Worm (Caenorhabditis elegans) whole organism, L4 larva: ENCODE measurements around the gene sftb-6.
A peak's percentile ranks its signal among the peaks of the same experiment; 100 is the strongest.

Experiments
- D1046.2 ChIP-seq: fragments of 200-800 bp; sonication (Bioruptor generic); IDR thresholded peaks from 2 replicates; pipeline ENCODE4 v1.3.6; 2022; ENCODE audit warnings: missing genetic modification characterization, missing compliant biosample characterization
- F10B5.3 ChIP-seq: sonication (generic microtip); optimal IDR thresholded peaks from 2 replicates; lab custom pipeline; 2016; ENCODE audit warnings: mild to moderate bottlenecking, missing genetic modification characterization, missing compliant biosample characterization
- F44E2.7 ChIP-seq: fragments of 200-800 bp; sonication (Bioruptor generic); IDR thresholded peaks from 2 replicates; pipeline ENCODE4 v2.1.2; 2022; ENCODE audit warnings: missing genetic modification characterization, missing compliant biosample characterization
- T26A8.4 ChIP-seq: fragments of 200-800 bp; sonication (Bioruptor generic); IDR thresholded peaks from 2 replicates; pipeline ENCODE4 v1.3.6; 2022; ENCODE audit warnings: missing genetic modification characterization, missing compliant biosample characterization
- Y48G9A.11 ChIP-seq: fragments of 200-800 bp; sonication (Bioruptor generic); IDR thresholded peaks from 2 replicates; pipeline ENCODE4 v1.3.6; 2022; ENCODE audit warnings: missing genetic modification reagents, missing genetic modification characterization, missing compliant biosample characterization
- ZK546.5 ChIP-seq, 2 experiments: sonication (generic microtip); optimal IDR thresholded peaks; 2 replicates each; lab custom pipeline; 2017; ENCODE audit warnings: missing biosample characterization in 2 of 2, missing genetic modification characterization in 2 of 2
- aha-1 ChIP-seq: fragments of 150-350 bp; peaks from one replicate; lab custom pipeline; 2014; ENCODE audit warnings: missing biosample characterization, missing genetic modification characterization
- ceh-44 ChIP-seq: fragments of 200-800 bp; sonication (Bioruptor generic); IDR thresholded peaks from 2 replicates; pipeline ENCODE4 v1.3.6; 2022; ENCODE audit warnings: missing genetic modification reagents, missing genetic modification characterization, missing compliant biosample characterization
- cey-2 ChIP-seq: sonication (generic microtip); optimal IDR thresholded peaks from 3 replicates; lab custom pipeline; 2017; ENCODE audit warnings: missing genetic modification characterization, mild to moderate bottlenecking, missing compliant biosample characterization, antibody characterized with exemption, borderline replicate concordance; ENCODE audit not compliant: insufficient read depth
- daf-8 ChIP-seq: fragments of 200-800 bp; sonication (Bioruptor generic); IDR thresholded peaks from 2 replicates; pipeline ENCODE4 v1.3.6; 2022; ENCODE audit warnings: missing genetic modification characterization, missing compliant biosample characterization
- dmd-6 ChIP-seq: fragments of 200-800 bp; sonication (Bioruptor generic); IDR thresholded peaks from 2 replicates; pipeline ENCODE4 v1.3.6; 2022; ENCODE audit warnings: missing genetic modification reagents, missing genetic modification characterization, missing compliant biosample characterization
- dmd-8 ChIP-seq: fragments of 200-800 bp; sonication (Bioruptor generic); IDR thresholded peaks from 2 replicates; pipeline ENCODE4 v1.3.6; 2022; ENCODE audit warnings: missing genetic modification characterization, missing compliant biosample characterization
- dve-1 ChIP-seq: sonication (generic microtip); optimal IDR thresholded peaks from 2 replicates; lab custom pipeline; 2017; ENCODE audit warnings: antibody characterized with exemption, mild to moderate bottlenecking, missing genetic modification characterization, missing compliant biosample characterization; ENCODE audit not compliant: insufficient read depth
- egl-27 ChIP-seq: sonication (generic microtip); optimal IDR thresholded peaks from 3 replicates; lab custom pipeline; 2017; ENCODE audit warnings: missing biosample characterization, missing genetic modification reagents, missing genetic modification characterization
- egl-43 ChIP-seq: fragments of 200-800 bp; sonication (Bioruptor generic); IDR thresholded peaks from 2 replicates; pipeline ENCODE4 v1.3.6; 2022; ENCODE audit warnings: missing genetic modification reagents, missing genetic modification characterization, missing compliant biosample characterization
- gei-8 ChIP-seq: fragments of 200-800 bp; sonication (Bioruptor generic); optimal IDR thresholded peaks from 2 replicates; lab custom pipeline; 2018; ENCODE audit warnings: mild to moderate bottlenecking, missing genetic modification characterization, missing compliant biosample characterization
- hlh-30 ChIP-seq: sonication (generic microtip); optimal IDR thresholded peaks from 2 replicates; lab custom pipeline; 2017; ENCODE audit warnings: antibody characterized with exemption, mild to moderate bottlenecking, missing genetic modification characterization, missing compliant biosample characterization; ENCODE audit not compliant: insufficient read depth
- hmg-1.1 ChIP-seq: fragments of 200-800 bp; sonication (Bioruptor generic); IDR thresholded peaks from 2 replicates; pipeline ENCODE4 v1.3.6; 2022; ENCODE audit warnings: missing genetic modification reagents, missing genetic modification characterization, missing compliant biosample characterization
- lim-7 ChIP-seq: fragments of 200-800 bp; sonication (Bioruptor generic); IDR thresholded peaks from 2 replicates; pipeline ENCODE4 v1.3.6; 2022; ENCODE audit warnings: missing genetic modification characterization, missing compliant biosample characterization
- lin-39 ChIP-seq: fragments of 150-350 bp; optimal IDR thresholded peaks from 2 replicates; lab custom pipeline; 2014; ENCODE audit warnings: missing biosample characterization, missing genetic modification reagents, missing genetic modification characterization
- lir-3 ChIP-seq: sonication (generic microtip); optimal IDR thresholded peaks from 2 replicates; lab custom pipeline; 2016; ENCODE audit warnings: mild to moderate bottlenecking, missing genetic modification characterization, missing compliant biosample characterization
- lsy-2 ChIP-seq, 2 experiments: fragments of 150-350 bp in 1 of 2; sonication (generic microtip) in 1 of 2; optimal IDR thresholded peaks; 2 replicates each; lab custom pipeline; 2014 to 2017; ENCODE audit warnings: missing biosample characterization in 2 of 2, missing genetic modification characterization in 2 of 2
- madf-5 ChIP-seq, 2 experiments: fragments of 200-800 bp; sonication (Bioruptor generic); IDR thresholded peaks; 2 replicates each; pipeline ENCODE4 v1.3.6; 2022; ENCODE audit warnings: missing compliant biosample characterization in 2 of 2, missing genetic modification characterization in 2 of 2
- madf-9 ChIP-seq: fragments of 200-800 bp; sonication (Bioruptor generic); conservative IDR thresholded peaks from 2 replicates; pipeline ENCODE4 v1.3.6; 2022; ENCODE audit warnings: missing genetic modification reagents, missing genetic modification characterization, missing compliant biosample characterization
- mep-1 ChIP-seq: fragments of 150-350 bp; sonication (generic microtip); optimal IDR thresholded peaks from 3 replicates; lab custom pipeline; 2014; ENCODE audit warnings: missing biosample characterization, missing genetic modification characterization
- nhr-10 ChIP-seq: fragments of 150-350 bp; optimal IDR thresholded peaks from 2 replicates; lab custom pipeline; 2014; ENCODE audit warnings: missing biosample characterization, missing genetic modification characterization
- nhr-41 ChIP-seq: fragments of 200-800 bp; sonication (Bioruptor generic); IDR thresholded peaks from 2 replicates; pipeline ENCODE4 v1.3.6; 2022; ENCODE audit warnings: missing genetic modification reagents, missing genetic modification characterization, missing compliant biosample characterization
- nhr-76 ChIP-seq: fragments of 150-350 bp; optimal IDR thresholded peaks from 2 replicates; lab custom pipeline; 2014; ENCODE audit warnings: missing biosample characterization, missing genetic modification characterization
- pha-4 ChIP-seq, 2 experiments: fragments of 150-350 bp in 1 of 2; fragments of 200-800 bp in 1 of 2; sonication (Bioruptor generic) in 1 of 2; IDR thresholded peaks in 1 of 2; optimal IDR thresholded peaks in 1 of 2; 2 replicates each; pipeline versions ENCODE4 v1.3.6 to Lab custom; 2014 to 2022; ENCODE audit warnings: missing genetic modification characterization in 2 of 2, missing genetic modification reagents in 2 of 2, missing biosample characterization in 1 of 2, missing compliant biosample characterization in 1 of 2
- pqm-1 ChIP-seq: sonication (generic microtip); optimal IDR thresholded peaks from 2 replicates; lab custom pipeline; 2017; ENCODE audit warnings: missing biosample characterization, missing genetic modification characterization
- skn-1 ChIP-seq: fragments of 150-350 bp; optimal IDR thresholded peaks from 2 replicates; lab custom pipeline; 2014; ENCODE audit warnings: missing biosample characterization, missing genetic modification characterization
- snpc-1.2 ChIP-seq: fragments of 200-800 bp; sonication (Bioruptor generic); IDR thresholded peaks from 2 replicates; pipeline ENCODE4 v1.3.6; 2022; ENCODE audit warnings: missing genetic modification reagents, missing genetic modification characterization, missing compliant biosample characterization
- snpc-4 ChIP-seq: fragments of 150-350 bp; optimal IDR thresholded peaks from 2 replicates; lab custom pipeline; 2014; ENCODE audit warnings: missing biosample characterization, missing genetic modification characterization
- unc-39 ChIP-seq: sonication (generic microtip); optimal IDR thresholded peaks from 2 replicates; lab custom pipeline; 2017; ENCODE audit warnings: missing biosample characterization, missing genetic modification characterization
- unc-62 ChIP-seq, 3 experiments: fragments of 150-350 bp in 1 of 3; sonication (generic microtip); optimal IDR thresholded peaks in 2 of 3; peaks in 1 of 3; 1 replicate in 1 of 3; 2 replicates in 2 of 3; lab custom pipeline; 2014 to 2017; ENCODE audit warnings: missing biosample characterization in 3 of 3, missing genetic modification characterization in 3 of 3, missing genetic modification reagents in 3 of 3, missing genotype in 1 of 3
- vab-7 ChIP-seq: fragments of 200-800 bp; sonication (Bioruptor generic); IDR thresholded peaks from 2 replicates; pipeline ENCODE4 v1.3.6; 2022; ENCODE audit warnings: missing genetic modification reagents, missing genetic modification characterization, missing compliant biosample characterization
- zfp-2 ChIP-seq: sonication (generic microtip); optimal IDR thresholded peaks from 2 replicates; lab custom pipeline; 2016; ENCODE audit warnings: mild to moderate bottlenecking, missing genetic modification characterization, missing compliant biosample characterization
- zfp-3 ChIP-seq: fragments of 200-800 bp; sonication (Bioruptor generic); conservative IDR thresholded peaks from 2 replicates; pipeline ENCODE4 v1.3.6; 2022; ENCODE audit warnings: missing genetic modification reagents, missing genetic modification characterization, missing compliant biosample characterization
- ztf-11 ChIP-seq: fragments of 150-350 bp; optimal IDR thresholded peaks from 2 replicates; lab custom pipeline; 2014; ENCODE audit warnings: missing biosample characterization, missing genetic modification characterization

The sftb-6 gene

ce11 chrII:75831-76230, 22.4 kb upstream of the sftb-6 start:
- TF ChIP-seq T26A8.4 (GFP tag; lab: Robert Waterston, UW) (no peak), unc-62 (GFP tag; optimal IDR thresholded peaks at IDR 0.05 in 1 of 2; lab: Kevin White, UChicago) (peak in 1 of 2 experiments; percentile 95), unc-62 (tag; optimal IDR thresholded peaks at IDR 0.05; lab: Kevin White, UChicago) (no peak)

DNA sequence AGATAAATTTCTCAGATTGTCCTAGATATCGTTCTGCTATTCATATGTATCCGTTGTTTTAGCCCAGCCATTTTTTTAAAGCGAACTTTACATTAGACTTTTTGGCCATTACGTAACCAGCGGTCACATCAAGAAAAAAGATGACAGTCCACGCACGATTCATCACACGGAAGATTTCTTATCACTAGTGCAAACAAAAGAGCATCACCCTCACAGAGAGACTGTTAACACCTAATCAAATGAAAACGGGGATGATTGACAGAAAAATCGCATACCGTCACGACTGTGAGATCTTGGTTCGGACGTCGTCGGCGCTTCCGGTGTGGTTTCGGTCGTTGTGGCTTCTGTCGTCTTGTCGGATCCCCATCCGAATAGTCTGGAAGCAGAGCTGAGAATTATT, 21.5 kb upstream of the sftb-6 start:
- TF ChIP-seq zfp-3 (GFP tag; lab: Robert Waterston, UW) (no peak), madf-5 (GFP tag; IDR thresholded peaks at IDR 0.05; lab: Robert Waterston, UW) (no peak), pqm-1 (tag; lab: Kevin White, UChicago) (peak; percentile 64), aha-1 (no peak), T26A8.4 (GFP tag; lab: Robert Waterston, UW) (no peak), dve-1 (tag; lab: Kevin White, UChicago) (peak; percentile 32), dmd-6 (GFP tag; lab: Robert Waterston, UW) (peak; percentile 66), hmg-1.1 (no peak), snpc-1.2 (GFP tag; lab: Robert Waterston, UW) (no peak), lsy-2 (tag; optimal IDR thresholded peaks at IDR 0.05; lab: Kevin White, UChicago) (no peak), mep-1 (no peak), hlh-30 (peak; percentile 23), lir-3 (tag; lab: Kevin White, UChicago) (no peak), F10B5.3 (tag; lab: Kevin White, UChicago) (no peak), ceh-44 (GFP tag; lab: Robert Waterston, UW) (no peak), ZK546.5 (tag; optimal IDR thresholded peaks at IDR 0.05; lab: Kevin White, UChicago) (no peak), zfp-2 (tag; lab: Kevin White, UChicago) (no peak), madf-9 (no peak)
- TF ChIP-seq, all 104 proteins: peak for 4

DNA sequence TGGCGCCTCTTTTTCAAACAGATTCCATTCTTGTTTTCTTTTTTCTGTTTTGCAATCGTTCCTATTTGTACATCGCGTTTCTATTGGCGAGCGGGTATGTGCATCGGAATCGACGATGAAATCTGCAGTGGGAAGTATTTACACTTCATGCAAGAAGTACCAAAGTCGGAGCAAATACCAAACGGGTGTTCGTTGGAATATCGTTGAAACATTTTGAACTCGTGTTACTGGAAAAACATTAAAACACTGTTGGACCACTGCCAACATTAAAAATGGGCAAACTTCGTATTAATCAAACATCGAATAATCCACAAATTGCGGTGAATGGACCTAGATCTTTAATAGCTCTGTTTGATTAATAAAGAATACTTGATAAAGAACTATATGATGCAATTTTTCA, 19.0 kb upstream of the sftb-6 start, which contains the start of gene C23H3.9:
TSS of gene C23H3.9 (minus strand) at position 101 of the 400 bp plus-strand sequence.
- TF ChIP-seq pha-4 (GFP tag; IDR thresholded peaks at IDR 0.05; lab: Robert Waterston, UW) = no peak
- TF ChIP-seq pha-4 (tag; optimal IDR thresholded peaks at IDR 0.05; lab: Kevin White, UChicago) = no peak
- TF ChIP-seq egl-27 = no peak
- TF ChIP-seq skn-1 (tag; lab: Kevin White, UChicago) = no peak
- no peak for TF ChIP-seq egl-43
- TF ChIP-seq lin-39 (tag; lab: Kevin White, UChicago) = no peak
- TF ChIP-seq, all 104 proteins: peak for 0

ce11 chrII:84134-84533, 14.1 kb upstream of the sftb-6 start, which contains the start of gene C50D2.6:
Gene C50D2.6 (plus strand): TSS chrII:84434.
- TF ChIP-seq T26A8.4 (GFP tag; lab: Robert Waterston, UW) (no peak), nhr-76 (tag; lab: Kevin White, UChicago) (no peak), nhr-10 (tag; lab: Kevin White, UChicago) (no peak), ZK546.5 (tag; optimal IDR thresholded peaks at IDR 0.05; lab: Kevin White, UChicago) (no peak), unc-62 (GFP tag; optimal IDR thresholded peaks at IDR 0.05 in 1 of 2; lab: Kevin White, UChicago) (peak in 1 of 2 experiments; percentile 13), unc-62 (tag; optimal IDR thresholded peaks at IDR 0.05; lab: Kevin White, UChicago) (no peak)

- no peak for TF ChIP-seq daf-8 (GFP tag; lab: Robert Waterston, UW)
- no peak for TF ChIP-seq mep-1
Measured at ce11 chrII:86794-87193, 11.4 kb upstream of the sftb-6 start.

- TF ChIP-seq lim-7 (GFP tag; lab: Robert Waterston, UW) (no peak), zfp-2 (tag; lab: Kevin White, UChicago) (no peak), unc-62 (GFP tag; optimal IDR thresholded peaks at IDR 0.05 in 1 of 2; lab: Kevin White, UChicago) (no peak), unc-62 (tag; optimal IDR thresholded peaks at IDR 0.05; lab: Kevin White, UChicago) (no peak), ztf-11 (tag; lab: Kevin White, UChicago) (no peak), cey-2 (no peak), dmd-8 (GFP tag; lab: Robert Waterston, UW) (no peak), D1046.2 (GFP tag; lab: Robert Waterston, UW) (no peak), pha-4 (GFP tag; IDR thresholded peaks at IDR 0.05; lab: Robert Waterston, UW) (no peak), pha-4 (tag; optimal IDR thresholded peaks at IDR 0.05; lab: Kevin White, UChicago) (no peak), hlh-30 (no peak), Y48G9A.11 (no peak), ZK546.5 (tag; optimal IDR thresholded peaks at IDR 0.05; lab: Kevin White, UChicago) (no peak), unc-39 (no peak), gei-8 (GFP tag; lab: Kevin White, UChicago) (no peak), snpc-4 (no peak), vab-7 (GFP tag; lab: Robert Waterston, UW) (no peak), lir-3 (tag; lab: Kevin White, UChicago) (no peak), F44E2.7 (GFP tag; lab: Robert Waterston, UW) (no peak), nhr-41 (GFP tag; lab: Robert Waterston, UW) (no peak), hmg-1.1 (no peak), dve-1 (tag; lab: Kevin White, UChicago) (no peak)
- TF ChIP-seq, all 104 proteins: peak for 0
Measured at ce11 chrII:87937-88336, 10.3 kb upstream of the sftb-6 start.
